Fruit fly (Drosophila melanogaster) whole organism, wandering third instar larva: Measurements from ENCODE around the gene mRpL19.

ENCODE experiments used
- Abd-B ChIP-seq: fragments of >200 bp; optimal IDR thresholded peaks from 2 replicates; lab custom pipeline; 2017; ENCODE audit warnings: missing biosample characterization, missing genetic modification characterization
- h ChIP-seq: fragments of 200-800 bp; sonication (Bioruptor generic); optimal IDR thresholded peaks from 3 replicates; lab custom pipeline; 2016; ENCODE audit warnings: missing biosample characterization, mild to moderate bottlenecking, missing genetic modification characterization
- lola ChIP-seq: fragments of >200 bp; optimal IDR thresholded peaks from 2 replicates; lab custom pipeline; 2017; ENCODE audit warnings: missing biosample characterization, missing genetic modification characterization
- psq ChIP-seq: fragments of 200-800 bp; sonication (Bioruptor generic); optimal IDR thresholded peaks from 3 replicates; lab custom pipeline; 2017; ENCODE audit warnings: missing biosample characterization, mild to moderate bottlenecking, missing genetic modification characterization, moderate library complexity
- rgr ChIP-seq: fragments of 200-800 bp; sonication (Bioruptor generic); optimal IDR thresholded peaks from 3 replicates; lab custom pipeline; 2016; ENCODE audit warnings: missing biosample characterization, mild to moderate bottlenecking, missing genetic modification characterization

dm6 chr3R:8715371-8715770 lies 41.5 kb downstream of the mRpL19 start:
- TF ChIP-seq h = no peak
- TF ChIP-seq Abd-B (GFP tag; lab: Kevin White, UChicago) = no peak
- TF ChIP-seq lola = no peak
- no peak for TF ChIP-seq rgr (GFP tag; lab: Kevin White, UChicago)
- no peak for TF ChIP-seq psq
